Fruit fly (Drosophila melanogaster): ENCODE measurements around the gene CG33644.

CG33644 gene

DNA sequence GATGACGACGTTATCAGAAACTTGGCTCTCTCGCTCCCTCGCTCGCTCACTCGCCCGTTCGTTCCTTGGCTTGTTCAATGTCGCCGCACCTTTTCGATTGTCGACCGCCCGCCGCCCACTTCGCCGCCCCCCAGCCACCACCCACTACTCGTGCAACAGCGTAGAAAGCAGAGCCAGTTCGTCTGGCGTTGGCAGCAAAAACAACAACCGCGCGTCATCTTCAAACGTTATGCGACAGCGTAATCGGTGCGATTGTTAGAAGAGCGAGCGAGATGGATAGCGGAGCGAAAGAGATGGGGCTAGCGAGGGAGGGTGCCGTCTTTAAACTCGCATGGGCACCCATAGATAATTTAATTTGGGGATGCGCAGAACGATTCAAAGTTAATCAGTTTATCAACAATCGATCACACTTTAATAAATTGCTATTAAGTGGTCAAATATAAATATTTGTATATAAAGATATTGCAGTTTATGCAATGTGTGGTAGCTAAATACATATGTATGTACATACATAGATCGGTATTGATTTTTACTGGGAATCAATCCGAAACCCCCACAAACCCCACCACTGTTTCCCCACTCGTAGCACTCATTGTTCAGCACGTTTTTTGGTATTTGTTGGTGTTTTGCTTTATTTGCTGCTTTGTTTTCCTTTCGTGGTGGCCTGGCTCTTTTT is 17.5 kb upstream of the CG33644 start (continued):
- TF ChIP-seq YL-1 (GFP tag; optimal IDR thresholded peaks at IDR 0.05) = no peak
- TF ChIP-seq Dip3 (GFP tag; optimal IDR thresholded peaks at IDR 0.05) = peak; percentile 23
- peak; percentile 27 for TF ChIP-seq CG7928 (GFP tag; optimal IDR thresholded peaks at IDR 0.05)
- peak; percentile 58 for TF ChIP-seq CG15269 (tag; optimal IDR thresholded peaks at IDR 0.05)
- peak; percentile 31 for TF ChIP-seq CG10979 (tag; optimal IDR thresholded peaks at IDR 0.05)
- TF ChIP-seq HLH4C (GFP tag; IDR thresholded peaks at IDR 0.05; ENCODE audit: partially characterized antibody) = no peak
- TF ChIP-seq Vsx1 (GFP tag; optimal IDR thresholded peaks at IDR 0.05) = peak; percentile 13
- TF ChIP-seq CG8281 (tag; optimal IDR thresholded peaks at IDR 0.05) = no peak
- TF ChIP-seq TFAM (GFP tag; optimal IDR thresholded peaks at IDR 0.05) = no peak
- no peak; the same call in none of the 3 replicates for TF ChIP-seq row (GFP tag; IDR thresholded peaks at IDR 0.05)
- TF ChIP-seq CG7963 (GFP tag; IDR thresholded peaks at IDR 0.05; ENCODE audit: partially characterized antibody) = no peak
- TF ChIP-seq stc (GFP tag; IDR thresholded peaks at IDR 0.05) = peak; percentile 66
- TF ChIP-seq C15 (GFP tag; IDR thresholded peaks at IDR 0.05) = 0 out of 3 replicates have a peak, but pooled peaks have one; percentile 28
- no peak for TF ChIP-seq dan (GFP tag; IDR thresholded peaks at IDR 0.05)
- TF ChIP-seq fu2 (GFP tag; optimal IDR thresholded peaks at IDR 0.05) = no peak
- no peak for TF ChIP-seq CG4707 (GFP tag; optimal IDR thresholded peaks at IDR 0.05)
- TF ChIP-seq salm (tag; optimal IDR thresholded peaks at IDR 0.05) = peak; percentile 51
- no peak for TF ChIP-seq sqz (GFP tag; optimal IDR thresholded peaks at IDR 0.05)
- TF ChIP-seq sisA (GFP tag; IDR thresholded peaks at IDR 0.05) = peak; percentile 65
- no peak for TF ChIP-seq Atf3 (GFP tag; optimal IDR thresholded peaks at IDR 0.05)
- TF ChIP-seq CG34224 (GFP tag; IDR thresholded peaks at IDR 0.05; ENCODE audit: partially characterized antibody) = 0 out of 3 replicates have a peak, but pooled peaks have one; percentile 15
- peak; percentile 60 for TF ChIP-seq danr (GFP tag; IDR thresholded peaks at IDR 0.05)
- no peak for TF ChIP-seq jumu (GFP tag; optimal IDR thresholded peaks at IDR 0.05)
- TF ChIP-seq pita (GFP tag; optimal IDR thresholded peaks at IDR 0.05) = no peak
- TF ChIP-seq CG14667 (GFP tag; IDR thresholded peaks at IDR 0.05) = no peak
- peak; percentile 51; the same call in 1 of the 3 replicates for TF ChIP-seq CG11456 (GFP tag; IDR thresholded peaks at IDR 0.05)
- TF ChIP-seq Trl (optimal IDR thresholded peaks at IDR 0.05) = peak in 1 of 2 experiments; percentile 40
- TF ChIP-seq Trl (GFP tag; optimal IDR thresholded peaks at IDR 0.05) = no peak
- no peak for TF ChIP-seq psq (GFP tag; optimal IDR thresholded peaks at IDR 0.05)
- no peak for TF ChIP-seq CG12744 (GFP tag; optimal IDR thresholded peaks at IDR 0.05)
- peak; percentile 44; the same call in 2 of the 3 replicates for TF ChIP-seq CG11560 (tag; IDR thresholded peaks at IDR 0.05)
- peak; percentile 51 for TF ChIP-seq Sox100B (GFP tag; optimal IDR thresholded peaks at IDR 0.05)
- TF ChIP-seq scrt (GFP tag; optimal IDR thresholded peaks at IDR 0.05) = no peak
- peak; percentile 70 for TF ChIP-seq CG7372 (GFP tag; IDR thresholded peaks at IDR 0.05)
- TF ChIP-seq pnt (GFP tag; optimal IDR thresholded peaks at IDR 0.05) = no peak
- TF ChIP-seq CG17912 (GFP tag; optimal IDR thresholded peaks at IDR 0.05) = no peak
- peak; percentile 30 for TF ChIP-seq fd96Cb (tag; optimal IDR thresholded peaks at IDR 0.05)
- TF ChIP-seq sd (tag; optimal IDR thresholded peaks at IDR 0.05) = peak; percentile 65
- TF ChIP-seq CG2889 (GFP tag; IDR thresholded peaks at IDR 0.05) = peak; percentile 58; the same call in 1 of the 3 replicates
- TF ChIP-seq CG30431 (GFP tag; optimal IDR thresholded peaks at IDR 0.05) = peak; percentile 34
- TF ChIP-seq fru (optimal IDR thresholded peaks at IDR 0.05) = no peak
- peak; percentile 8 for TF ChIP-seq tin (GFP tag; optimal IDR thresholded peaks at IDR 0.05)
- TF ChIP-seq Doc3 (GFP tag; IDR thresholded peaks at IDR 0.05; ENCODE audit: partially characterized antibody) = 0 out of 3 replicates have a peak, but pooled peaks have one; percentile 27
- TF ChIP-seq MESR4 (GFP tag; optimal IDR thresholded peaks at IDR 0.05) = no peak
- peak; percentile 50 for TF ChIP-seq CG15601 (tag; optimal IDR thresholded peaks at IDR 0.05)
- TF ChIP-seq Hr78 (GFP tag; optimal IDR thresholded peaks at IDR 0.05) = peak in 1 of 2 experiments; percentile 18
- no peak for TF ChIP-seq HmgZ (tag; optimal IDR thresholded peaks at IDR 0.05)
- no peak; the same call in 2 of the 3 replicates for TF ChIP-seq otp (GFP tag; IDR thresholded peaks at IDR 0.05)
- TF ChIP-seq Hsf (GFP tag; optimal IDR thresholded peaks at IDR 0.05) = peak; percentile 1
- TF ChIP-seq klu (GFP tag; IDR thresholded peaks at IDR 0.05) = peak; percentile 60

All from whole organism, embryonic.